Worm (Caenorhabditis elegans): ENCODE measurements around the gene grl-26.

grl-26 gene

DNA sequence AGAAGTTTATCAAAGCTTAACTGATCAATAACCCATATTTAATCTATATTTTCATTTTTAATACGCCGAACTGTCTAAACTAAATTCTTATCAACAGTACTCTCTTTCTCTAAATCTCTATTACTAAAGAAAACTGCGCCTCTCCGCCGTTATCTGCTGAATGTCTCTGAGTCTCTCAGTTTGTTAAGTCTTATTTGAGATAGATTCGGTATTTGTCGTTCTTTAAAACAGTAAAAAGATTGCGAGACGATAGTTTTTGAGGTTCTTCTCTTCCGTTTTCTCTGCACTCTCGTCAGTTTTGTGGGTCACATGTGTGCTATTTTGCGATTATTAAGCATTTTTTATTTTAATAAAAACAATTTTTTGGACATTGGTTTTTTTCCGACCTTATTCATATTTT lies 48.4 kb downstream of the grl-26 start, which contains the start of gene sma-10:
sma-10 (plus strand) TSS at position 236 of the 400 bp plus-strand sequence.
- peak; percentile 24; the same call in 1 of the 2 replicates for TF ChIP-seq nhr-19 (GFP tag; conservative IDR thresholded peaks at IDR 0.05)
- no peak for TF ChIP-seq hlh-4 (tag; optimal IDR thresholded peaks at IDR 0.05)
- no peak for TF ChIP-seq nhr-11 (tag; optimal IDR thresholded peaks at IDR 0.05)
- no peak for TF ChIP-seq alr-1 (tag; optimal IDR thresholded peaks at IDR 0.05; ENCODE audit: borderline replicate concordance)
- no peak for TF ChIP-seq nhr-84 (tag; optimal IDR thresholded peaks at IDR 0.05)
- no peak for TF ChIP-seq lir-3 (tag; optimal IDR thresholded peaks at IDR 0.05; ENCODE audit: poor library complexity)
- no peak for TF ChIP-seq unc-62 (GFP tag; optimal IDR thresholded peaks at IDR 0.05)
- no peak for TF ChIP-seq unc-30 (tag; optimal IDR thresholded peaks at IDR 0.05)
- no peak for TF ChIP-seq snpc-4 (tag; optimal IDR thresholded peaks at IDR 0.05)
- no peak for TF ChIP-seq C16A3.4 (tag; optimal IDR thresholded peaks at IDR 0.05)
- TF ChIP-seq lin-14 (GFP tag; optimal IDR thresholded peaks at IDR 0.05): peak; percentile 68
- peak; percentile 31 for TF ChIP-seq nhr-77 (tag; optimal IDR thresholded peaks at IDR 0.05)
- TF ChIP-seq snu-23 (GFP tag; optimal IDR thresholded peaks at IDR 0.05): peak; percentile 55
- peak in 1 of 2 experiments; percentile 56 for TF ChIP-seq mdl-1 (tag; optimal IDR thresholded peaks at IDR 0.05)
- TF ChIP-seq ceh-63 (GFP tag; optimal IDR thresholded peaks at IDR 0.05): no peak
- peak in 2 of 3 experiments; percentile 7 to 21 for TF ChIP-seq dpl-1 (GFP tag; optimal IDR thresholded peaks at IDR 0.05)
- no peak for TF ChIP-seq pax-3 (tag; optimal IDR thresholded peaks at IDR 0.05)
- peak; percentile 63 for TF ChIP-seq blmp-1 (tag; optimal IDR thresholded peaks at IDR 0.05)
- no peak for TF ChIP-seq grh-1 (GFP tag; IDR thresholded peaks at IDR 0.05)
- no peak for TF ChIP-seq nhr-237 (tag; optimal IDR thresholded peaks at IDR 0.05)
- TF ChIP-seq pqm-1 (tag; optimal IDR thresholded peaks at IDR 0.05): peak; percentile 71
- TF ChIP-seq Y116A8C.19 (tag; optimal IDR thresholded peaks at IDR 0.05; ENCODE audit: borderline replicate concordance): no peak
- TF ChIP-seq C04F5.9 (tag; optimal IDR thresholded peaks at IDR 0.05): no peak
- no peak for TF ChIP-seq ceh-90 (tag; optimal IDR thresholded peaks at IDR 0.05)
- TF ChIP-seq hpl-2 (GFP tag; optimal IDR thresholded peaks at IDR 0.05): no peak
- no peak for TF ChIP-seq dsc-1 (tag; optimal IDR thresholded peaks at IDR 0.05)
- peak; percentile 28 for TF ChIP-seq mep-1 (tag; optimal IDR thresholded peaks at IDR 0.05)
- no peak for TF ChIP-seq lin-39 (tag; optimal IDR thresholded peaks at IDR 0.05)
- TF ChIP-seq unc-86 (tag; optimal IDR thresholded peaks at IDR 0.05): no peak
- TF ChIP-seq nhr-12 (tag; optimal IDR thresholded peaks at IDR 0.05): no peak
- no peak for TF ChIP-seq aly-2 (tag; optimal IDR thresholded peaks at IDR 0.05)
- TF ChIP-seq ztf-4 (tag; optimal IDR thresholded peaks at IDR 0.05): no peak
- TF ChIP-seq lin-35 (GFP tag; optimal IDR thresholded peaks at IDR 0.05): peak in 1 of 2 experiments; percentile 72
- TF ChIP-seq tlp-1 (tag; optimal IDR thresholded peaks at IDR 0.05): no peak
- TF ChIP-seq elt-3 (tag; optimal IDR thresholded peaks at IDR 0.05): peak in 4 of 6 experiments; percentile 23 to 91 (median 56)
- TF ChIP-seq fkh-4 (tag; optimal IDR thresholded peaks at IDR 0.05; ENCODE audit: borderline replicate concordance): no peak
- TF ChIP-seq unc-98 (GFP tag; IDR thresholded peaks at IDR 0.05): no peak
- TF ChIP-seq nhr-20 (tag; optimal IDR thresholded peaks at IDR 0.05): peak; percentile 68
- TF ChIP-seq fkh-10 (GFP tag; optimal IDR thresholded peaks at IDR 0.05): no peak
- no peak for TF ChIP-seq efl-3 (GFP tag; optimal IDR thresholded peaks at IDR 0.05)
- TF ChIP-seq tbx-2 (tag; optimal IDR thresholded peaks at IDR 0.05): peak; percentile 1
- TF ChIP-seq lsy-2 (tag; optimal IDR thresholded peaks at IDR 0.05): peak in 1 of 2 experiments; percentile 62
- no peak for TF ChIP-seq fos-1 (tag; optimal IDR thresholded peaks at IDR 0.05)
- TF ChIP-seq elt-2 (tag; optimal IDR thresholded peaks at IDR 0.05): peak; percentile 91
- peak; percentile 67 for TF ChIP-seq nhr-90 (tag; optimal IDR thresholded peaks at IDR 0.05; ENCODE audit: poor library complexity)
- TF ChIP-seq nhr-71 (tag; optimal IDR thresholded peaks at IDR 0.05): peak; percentile 61
- peak; percentile 9 for TF ChIP-seq nhr-85 (tag)
- TF ChIP-seq efl-1 (optimal IDR thresholded peaks at IDR 0.05): peak in 1 of 2 experiments; percentile 22
- peak in 1 of 2 experiments; percentile 32 for TF ChIP-seq efl-1 (GFP tag; optimal IDR thresholded peaks at IDR 0.05 in 1 of 2)
- TF ChIP-seq ceh-88 (GFP tag; IDR thresholded peaks at IDR 0.05): no peak
- TF ChIP-seq irx-1 (tag; optimal IDR thresholded peaks at IDR 0.05): no peak
- no peak for TF ChIP-seq ztf-11 (tag; optimal IDR thresholded peaks at IDR 0.05)
- no peak for TF ChIP-seq egl-13 (tag; optimal IDR thresholded peaks at IDR 0.05)
- no peak for TF ChIP-seq ets-5 (GFP tag; IDR thresholded peaks at IDR 0.05)
